Fruit fly (Drosophila melanogaster) whole organism, prepupa: Measurements from ENCODE around the gene ras.

ENCODE experiments used
- Blimp-1 ChIP-seq: fragments of 200-800 bp; sonication (Bioruptor generic); optimal IDR thresholded peaks from 3 replicates; lab custom pipeline; 2017; ENCODE audit warnings: missing biosample characterization, missing genetic modification characterization, mild to moderate bottlenecking, moderate library complexity, missing genetic modification reagents
- CG10631 ChIP-seq: fragments of 200-800 bp; sonication (Bioruptor generic); optimal IDR thresholded peaks from 2 replicates; lab custom pipeline; 2016; ENCODE audit warnings: missing biosample characterization, missing genetic modification characterization
- CG11294 ChIP-seq: fragments of 200-800 bp; sonication (Bioruptor generic); IDR thresholded peaks from 2 replicates; pipeline ENCODE4 v1.3.6; 2022; ENCODE audit warnings: missing biosample characterization, missing genetic modification characterization
- CG11762 ChIP-seq: fragments of 200-800 bp; sonication (Bioruptor generic); optimal IDR thresholded peaks from 3 replicates; lab custom pipeline; 2016; ENCODE audit warnings: missing biosample characterization, missing genetic modification characterization; ENCODE audit not compliant: insufficient read depth
- CG11902 ChIP-seq: fragments of 200-800 bp; sonication (Bioruptor generic); optimal IDR thresholded peaks from 3 replicates; lab custom pipeline; 2016; ENCODE audit warnings: missing biosample characterization, missing genetic modification characterization
- CG1621 ChIP-seq: fragments of 200-800 bp; sonication (Bioruptor generic); optimal IDR thresholded peaks from 3 replicates; lab custom pipeline; 2018; ENCODE audit warnings: missing biosample characterization, mild to moderate bottlenecking, missing genetic modification characterization
- CG16779 ChIP-seq: fragments of 200-800 bp; sonication (Bioruptor generic); optimal IDR thresholded peaks from 3 replicates; lab custom pipeline; 2017; ENCODE audit warnings: missing biosample characterization, mild to moderate bottlenecking, missing genetic modification characterization
- CG3032 ChIP-seq: fragments of 200-800 bp; optimal IDR thresholded peaks from 2 replicates; lab custom pipeline; 2019; ENCODE audit warnings: missing biosample characterization, mild to moderate bottlenecking, missing genetic modification characterization, moderate library complexity
- CG31627 ChIP-seq: fragments of 200-800 bp; sonication (Bioruptor generic); optimal IDR thresholded peaks from 3 replicates; lab custom pipeline; 2016; ENCODE audit warnings: missing biosample characterization, missing genetic modification characterization
- CG3919 ChIP-seq: fragments of 200-800 bp; sonication (Bioruptor generic); optimal IDR thresholded peaks from 3 replicates; lab custom pipeline; 2016; ENCODE audit warnings: missing biosample characterization, missing genetic modification characterization
- CG4318 ChIP-seq: fragments of 200-800 bp; sonication (Bioruptor generic); optimal IDR thresholded peaks from 3 replicates; lab custom pipeline; 2017; ENCODE audit warnings: missing biosample characterization, mild to moderate bottlenecking, missing genetic modification characterization
- CG6163 ChIP-seq: fragments of 200-800 bp; sonication (Bioruptor generic); IDR thresholded peaks from 3 replicates; pipeline ENCODE4 v1.3.6; 2022; ENCODE audit warnings: missing biosample characterization, missing genetic modification characterization
- CG6792 ChIP-seq: fragments of 200-800 bp; sonication (Bioruptor generic); optimal IDR thresholded peaks from 3 replicates; lab custom pipeline; 2016; ENCODE audit warnings: missing biosample characterization, missing genetic modification characterization
- CG6808 ChIP-seq: fragments of 200-800 bp; sonication (Bioruptor generic); optimal IDR thresholded peaks from 3 replicates; lab custom pipeline; 2017; ENCODE audit warnings: missing biosample characterization, missing genetic modification characterization, mild to moderate bottlenecking, moderate library complexity, missing genetic modification reagents
- CG7368 ChIP-seq: fragments of 200-800 bp; sonication (Bioruptor generic); optimal IDR thresholded peaks from 3 replicates; lab custom pipeline; 2016; ENCODE audit warnings: missing biosample characterization, missing genetic modification characterization
- CG8119 ChIP-seq: fragments of 200-800 bp; sonication (Bioruptor generic); IDR thresholded peaks from 3 replicates; pipeline ENCODE4 v1.3.6; 2022; ENCODE audit warnings: missing biosample characterization, missing genetic modification characterization
- CG8319 ChIP-seq: fragments of 200-800 bp; sonication (Bioruptor generic); optimal IDR thresholded peaks from 3 replicates; lab custom pipeline; 2016; ENCODE audit warnings: missing biosample characterization, missing genetic modification characterization
- CG8632 ChIP-seq: fragments of 200-800 bp; sonication (Bioruptor generic); optimal IDR thresholded peaks from 3 replicates; lab custom pipeline; 2016; ENCODE audit warnings: missing biosample characterization, missing genetic modification characterization
- CG9139 ChIP-seq: fragments of 200-800 bp; sonication (Bioruptor generic); optimal IDR thresholded peaks from 3 replicates; lab custom pipeline; 2017; ENCODE audit warnings: missing biosample characterization, mild to moderate bottlenecking, missing genetic modification characterization
- Eip75B ChIP-seq: fragments of 200-800 bp; sonication (Bioruptor generic); optimal IDR thresholded peaks from 3 replicates; lab custom pipeline; 2016; ENCODE audit warnings: missing biosample characterization, missing genetic modification characterization
- Eip78C ChIP-seq: fragments of 200-800 bp; sonication (Bioruptor generic); peaks from one replicate; lab custom pipeline; 2016; ENCODE audit warnings: missing biosample characterization, missing genetic modification characterization
- Gug ChIP-seq: fragments of 200-800 bp; sonication (Bioruptor generic); IDR thresholded peaks from 2 replicates; pipeline ENCODE4 v1.3.6; 2022; ENCODE audit warnings: missing biosample characterization, missing genetic modification characterization
- Hr38 ChIP-seq: sonication (Bioruptor generic); optimal IDR thresholded peaks from 2 replicates; lab custom pipeline; 2016; ENCODE audit warnings: missing biosample characterization, missing genetic modification characterization
- Hr39 ChIP-seq: fragments of 200-800 bp; sonication (Bioruptor generic); optimal IDR thresholded peaks from 2 replicates; lab custom pipeline; 2016; ENCODE audit warnings: missing biosample characterization, missing genetic modification characterization
- Hr4 ChIP-seq: fragments of 200-800 bp; sonication (Bioruptor generic); optimal IDR thresholded peaks from 3 replicates; lab custom pipeline; 2016; ENCODE audit warnings: missing biosample characterization, missing genetic modification characterization
- Lpt ChIP-seq: fragments of 200-800 bp; sonication (Bioruptor generic); optimal IDR thresholded peaks from 3 replicates; lab custom pipeline; 2016; ENCODE audit warnings: missing biosample characterization, missing genetic modification characterization
- Met ChIP-seq: fragments of 200-800 bp; sonication (Bioruptor generic); optimal IDR thresholded peaks from 3 replicates; lab custom pipeline; 2016; ENCODE audit warnings: missing biosample characterization, missing genetic modification characterization
- OdsH ChIP-seq: fragments of 200-800 bp; sonication (Bioruptor generic); optimal IDR thresholded peaks from 3 replicates; lab custom pipeline; 2016; ENCODE audit warnings: missing biosample characterization, missing genetic modification characterization
- Sox102F ChIP-seq: fragments of 200-800 bp; sonication (Bioruptor generic); optimal IDR thresholded peaks from 2 replicates; lab custom pipeline; 2016; ENCODE audit warnings: missing biosample characterization, mild to moderate bottlenecking, missing genetic modification characterization
- Sox14 ChIP-seq: fragments of 200-800 bp; sonication (Bioruptor generic); optimal IDR thresholded peaks from 3 replicates; lab custom pipeline; 2016; ENCODE audit warnings: missing biosample characterization, missing genetic modification characterization
- Sox15 ChIP-seq: fragments of 200-800 bp; sonication (Bioruptor generic); optimal IDR thresholded peaks from 3 replicates; lab custom pipeline; 2016; ENCODE audit warnings: missing biosample characterization, missing genetic modification characterization
- achi ChIP-seq: fragments of 200-800 bp; sonication (Bioruptor generic); optimal IDR thresholded peaks from 3 replicates; lab custom pipeline; 2016; ENCODE audit warnings: missing biosample characterization, missing genetic modification characterization
- acj6 ChIP-seq: fragments of 200-800 bp; sonication (Bioruptor generic); optimal IDR thresholded peaks from 3 replicates; lab custom pipeline; 2016; ENCODE audit warnings: missing biosample characterization, missing genetic modification characterization
- dac ChIP-seq: fragments of 200-800 bp; sonication (Bioruptor generic); optimal IDR thresholded peaks from 2 replicates; lab custom pipeline; 2017; ENCODE audit warnings: missing biosample characterization, mild to moderate bottlenecking, missing genetic modification characterization
- dsx ChIP-seq: fragments of 200-800 bp; optimal IDR thresholded peaks from 3 replicates; lab custom pipeline; 2019; ENCODE audit warnings: missing biosample characterization, mild to moderate bottlenecking, missing genetic modification characterization, moderate library complexity; ENCODE audit not compliant: poor library complexity, severe bottlenecking
- eg ChIP-seq: fragments of 200-800 bp; sonication (Bioruptor generic); IDR thresholded peaks from 3 replicates; pipeline ENCODE4 v1.3.6; 2022; ENCODE audit warnings: missing biosample characterization, missing genetic modification characterization
- esn ChIP-seq: fragments of 200-800 bp; sonication (Bioruptor generic); optimal IDR thresholded peaks from 2 replicates; lab custom pipeline; 2016; ENCODE audit warnings: missing biosample characterization, mild to moderate bottlenecking, missing genetic modification characterization, moderate library complexity
- fd59A ChIP-seq: fragments of 200-800 bp; sonication (Bioruptor generic); optimal IDR thresholded peaks from 2 replicates; lab custom pipeline; 2017; ENCODE audit warnings: missing biosample characterization, mild to moderate bottlenecking, missing genetic modification characterization, missing genetic modification reagents
- fd85E ChIP-seq: fragments of 200-800 bp; sonication (Bioruptor generic); optimal IDR thresholded peaks from 3 replicates; lab custom pipeline; 2016; ENCODE audit warnings: missing biosample characterization, missing genetic modification characterization
- fkh ChIP-seq: fragments of 200-800 bp; sonication (Bioruptor generic); optimal IDR thresholded peaks from 3 replicates; lab custom pipeline; 2017; ENCODE audit warnings: missing biosample characterization, mild to moderate bottlenecking, missing genetic modification characterization, moderate library complexity
- lz ChIP-seq: fragments of 200-800 bp; sonication (Bioruptor generic); optimal IDR thresholded peaks from 3 replicates; lab custom pipeline; 2016; ENCODE audit warnings: missing biosample characterization, missing genetic modification characterization
- pdm3 ChIP-seq: fragments of 200-800 bp; sonication (Bioruptor generic); optimal IDR thresholded peaks from 3 replicates; lab custom pipeline; 2016; ENCODE audit warnings: missing biosample characterization, missing genetic modification characterization
- spab ChIP-seq: fragments of 200-800 bp; sonication (Bioruptor generic); optimal IDR thresholded peaks from 2 replicates; lab custom pipeline; 2017; ENCODE audit warnings: missing biosample characterization, mild to moderate bottlenecking, missing genetic modification characterization, missing genetic modification reagents
- ss ChIP-seq, 2 experiments: fragments of 200-800 bp; sonication (Bioruptor generic); optimal IDR thresholded peaks; 2 replicates in 1 of 2; 3 replicates in 1 of 2; lab custom pipeline; 2017 to 2018; ENCODE audit warnings: mild to moderate bottlenecking in 2 of 2, missing biosample characterization in 2 of 2, missing genetic modification characterization in 2 of 2, moderate library complexity in 1 of 2
- svp ChIP-seq: fragments of 200-800 bp; sonication (Bioruptor generic); peaks from one replicate; lab custom pipeline; 2016; ENCODE audit warnings: missing biosample characterization, missing genetic modification characterization
- topi ChIP-seq: fragments of 200-800 bp; sonication (Bioruptor generic); optimal IDR thresholded peaks from 3 replicates; lab custom pipeline; 2016; ENCODE audit warnings: missing biosample characterization, missing genetic modification characterization
- vri ChIP-seq: fragments of 200-800 bp; sonication (Bioruptor generic); optimal IDR thresholded peaks from 3 replicates; lab custom pipeline; 2016; ENCODE audit warnings: missing biosample characterization, mild to moderate bottlenecking, missing genetic modification characterization

ras gene

DNA sequence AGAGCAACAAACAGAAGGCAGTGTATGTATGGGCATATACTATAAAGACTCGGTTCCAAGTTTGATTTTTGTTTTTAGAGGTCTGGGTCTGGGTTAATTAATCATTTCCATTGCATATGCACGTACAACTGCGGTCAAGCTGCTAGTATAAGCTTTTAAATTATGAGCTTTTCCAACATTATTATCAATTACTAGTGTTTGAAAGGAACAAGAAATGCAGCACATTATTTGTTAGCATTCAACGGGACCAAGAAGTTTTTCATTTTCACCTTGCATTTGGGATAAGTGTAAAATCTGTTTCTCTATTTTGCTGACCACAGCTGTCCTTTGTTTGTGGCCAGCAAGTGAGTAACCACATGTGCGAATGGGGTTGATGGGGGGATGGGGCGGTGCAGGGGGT is 26.4 kb upstream of the ras start (continued):
- TF ChIP-seq CG4318 (GFP tag; lab: Kevin White, UChicago): no peak
- peak; percentile 18 for TF ChIP-seq CG1621 (tag; lab: Kevin White, UChicago)
- peak; percentile 34 for TF ChIP-seq CG3032
- peak; percentile 36 for TF ChIP-seq Hr4 (GFP tag; lab: Kevin White, UChicago)
- no peak for TF ChIP-seq dac (GFP tag; lab: Kevin White, UChicago)
- peak in 1 of 2 experiments; percentile 35 for TF ChIP-seq ss (GFP tag; optimal IDR thresholded peaks at IDR 0.05; lab: Kevin White, UChicago)
- TF ChIP-seq topi: peak; percentile 66
- peak; percentile 68 for TF ChIP-seq Met (GFP tag; lab: Kevin White, UChicago)
- peak; percentile 62 for TF ChIP-seq acj6 (GFP tag; lab: Kevin White, UChicago)
- peak; percentile 55 for TF ChIP-seq pdm3 (GFP tag; lab: Kevin White, UChicago)
- peak; percentile 64 for TF ChIP-seq Sox102F (GFP tag; lab: Kevin White, UChicago)
- peak; percentile 67 for TF ChIP-seq Sox15 (GFP tag; lab: Kevin White, UChicago)
- peak; percentile 26; the same call in 1 of the 2 replicates for TF ChIP-seq Gug
- TF ChIP-seq achi: peak; percentile 50
- TF ChIP-seq fkh (GFP tag; lab: Kevin White, UChicago): no peak
- TF ChIP-seq, all 60 proteins: peak for 44

DNA sequence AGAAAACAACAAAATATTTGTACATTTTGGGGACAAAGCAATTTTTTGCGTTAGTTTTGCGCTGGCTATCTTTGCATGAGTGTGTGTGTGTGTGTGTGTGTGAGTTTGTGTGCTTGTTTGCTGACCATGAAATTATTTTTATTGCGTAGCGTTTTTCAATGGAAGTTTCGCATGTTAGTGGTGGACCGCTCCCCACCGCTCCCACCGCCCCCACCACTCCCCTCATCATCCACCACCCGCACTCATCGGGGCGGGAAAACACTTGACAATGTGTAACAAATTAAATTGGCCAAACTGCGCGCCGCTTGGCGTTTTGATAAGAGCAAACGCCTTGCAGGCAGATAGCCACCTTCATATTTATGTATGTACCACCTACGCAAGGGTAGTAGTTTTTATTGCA is 25.0 kb upstream of the ras start:
- TF ChIP-seq CG11902 (GFP tag; lab: Kevin White, UChicago): no peak
- TF ChIP-seq Sox14 (GFP tag; lab: Kevin White, UChicago): no peak
- TF ChIP-seq CG6792 (GFP tag; lab: Kevin White, UChicago): no peak
- no peak for TF ChIP-seq CG11294 (GFP tag; lab: Robert Waterston, UW)
- TF ChIP-seq CG3032: no peak
- no peak for TF ChIP-seq CG8319 (GFP tag; lab: Kevin White, UChicago)
- TF ChIP-seq Sox102F (GFP tag; lab: Kevin White, UChicago): no peak
- no peak for TF ChIP-seq CG31627 (GFP tag; lab: Kevin White, UChicago)
- no peak for TF ChIP-seq Blimp-1 (GFP tag; lab: Kevin White, UChicago)

DNA sequence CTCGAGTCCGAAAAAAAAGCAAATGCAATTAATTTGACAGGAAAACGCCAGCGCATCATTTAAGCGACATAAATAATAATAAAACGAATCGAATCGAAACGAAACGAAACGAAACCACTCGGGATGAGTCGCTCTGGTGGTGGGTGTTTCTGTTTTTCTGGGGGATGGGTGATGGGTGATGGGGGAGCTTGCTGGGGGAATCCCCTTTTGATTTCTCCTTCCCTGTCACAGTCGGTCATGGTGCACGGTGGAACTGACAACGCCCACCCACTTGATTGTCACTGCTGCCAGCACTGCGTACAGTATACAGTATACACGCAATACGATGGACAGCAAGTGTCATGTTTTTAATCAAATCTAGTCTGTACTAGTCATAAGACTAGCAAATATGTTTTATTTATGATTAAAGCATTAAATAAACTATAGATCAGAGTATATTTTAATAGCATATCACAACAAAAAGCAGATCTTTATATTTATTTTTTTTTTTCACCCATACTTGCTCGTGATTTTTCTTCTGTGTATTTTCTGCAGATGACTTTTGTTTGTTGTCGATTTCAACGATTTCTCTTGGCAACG is 22.3 kb upstream of the ras start:
- TF ChIP-seq CG6163 (GFP tag; lab: Robert Waterston, UW) (no peak), Sox15 (GFP tag; lab: Kevin White, UChicago) (no peak), acj6 (GFP tag; lab: Kevin White, UChicago) (peak; percentile 38), esn (GFP tag; lab: Kevin White, UChicago) (peak; percentile 41), Hr4 (GFP tag; lab: Kevin White, UChicago) (peak; percentile 16), CG11762 (no peak), OdsH (GFP tag; lab: Kevin White, UChicago) (peak; percentile 36), lz (GFP tag; lab: Kevin White, UChicago) (peak; percentile 18), CG3919 (peak; percentile 11), CG7368 (GFP tag; lab: Kevin White, UChicago) (peak; percentile 8), fd59A (GFP tag; lab: Kevin White, UChicago) (no peak), CG9139 (GFP tag; lab: Kevin White, UChicago) (no peak), Hr39 (GFP tag; lab: Kevin White, UChicago) (peak; percentile 35), Met (GFP tag; lab: Kevin White, UChicago) (peak; percentile 58), CG31627 (GFP tag; lab: Kevin White, UChicago) (peak; percentile 16), CG10631 (GFP tag; lab: Kevin White, UChicago) (peak; percentile 48), CG8632 (GFP tag; lab: Kevin White, UChicago) (peak; percentile 35), Eip75B (GFP tag; lab: Kevin White, UChicago) (peak; percentile 20), Hr38 (GFP tag; lab: Kevin White, UChicago) (no peak), dac (GFP tag; lab: Kevin White, UChicago) (no peak), Lpt (GFP tag; lab: Kevin White, UChicago) (no peak), CG16779 (tag; lab: Kevin White, UChicago) (no peak), fd85E (no peak), CG8119 (no peak), spab (GFP tag; lab: Kevin White, UChicago) (no peak), vri (GFP tag; lab: Kevin White, UChicago) (no peak), svp (GFP tag; lab: Kevin White, UChicago) (peak; percentile 86), eg (GFP tag; lab: Robert Waterston, UW) (0 out of 3 replicates have a peak, but pooled peaks have one; percentile 15), CG1621 (tag; lab: Kevin White, UChicago) (no peak), topi (peak; percentile 31), Eip78C (GFP tag; lab: Kevin White, UChicago) (peak; percentile 78), dsx (GFP tag; lab: Kevin White, UChicago) (no peak), CG6808 (GFP tag; lab: Kevin White, UChicago) (no peak)
